Worm (Caenorhabditis elegans) whole organism, L4 larva: Measurements from ENCODE around the gene elo-9.

Experiments used
- Y105C5A.15 ChIP-seq: fragments of 200-800 bp; sonication (Bioruptor generic); IDR thresholded peaks from 2 replicates; pipeline ENCODE4 v1.3.6; 2022; ENCODE audit warnings: missing genetic modification characterization, missing compliant biosample characterization
- ama-1 ChIP-seq: fragments of 150-350 bp; optimal IDR thresholded peaks from 2 replicates; lab custom pipeline; 2014; ENCODE audit warnings: inconsistent platforms, mixed read lengths
- lin-13 ChIP-seq: fragments of 150-350 bp; optimal IDR thresholded peaks from 2 replicates; lab custom pipeline; 2014; ENCODE audit warnings: missing biosample characterization, missing genetic modification reagents, missing genetic modification characterization
- nhr-11 ChIP-seq: fragments of 150-350 bp; optimal IDR thresholded peaks from 2 replicates; lab custom pipeline; 2014; ENCODE audit warnings: missing biosample characterization, missing genetic modification characterization
- nhr-237 ChIP-seq: sonication (generic microtip); optimal IDR thresholded peaks from 2 replicates; lab custom pipeline; 2017; ENCODE audit warnings: missing biosample characterization, missing genetic modification characterization
- unc-62 ChIP-seq, 3 experiments: fragments of 150-350 bp in 1 of 3; sonication (generic microtip); optimal IDR thresholded peaks in 2 of 3; peaks in 1 of 3; 1 replicate in 1 of 3; 2 replicates in 2 of 3; lab custom pipeline; 2014 to 2017; ENCODE audit warnings: missing biosample characterization in 3 of 3, missing genetic modification characterization in 3 of 3, missing genetic modification reagents in 3 of 3, missing genotype in 1 of 3

- TF ChIP-seq nhr-11 (tag; lab: Kevin White, UChicago) (no peak), Y105C5A.15 (no peak), unc-62 (GFP tag; optimal IDR thresholded peaks at IDR 0.05 in 1 of 2; lab: Kevin White, UChicago) (no peak), unc-62 (tag; optimal IDR thresholded peaks at IDR 0.05; lab: Kevin White, UChicago) (no peak), ama-1 (lab: Kevin White, UChicago) (no peak), lin-13 (GFP tag; lab: Kevin White, UChicago) (no peak), nhr-237 (tag; lab: Kevin White, UChicago) (no peak)
Measured at ce11 chrII:14935431-14936071, 28.4 kb downstream of the elo-9 start.
